Fruit fly (Drosophila melanogaster) whole organism, prepupa: ENCODE measurements around the gene Rsph1.
A peak's percentile ranks its signal among the peaks of the same experiment; 100 is the strongest.

Experiments
- Blimp-1 ChIP-seq: fragments of 200-800 bp; sonication (Bioruptor generic); optimal IDR thresholded peaks from 3 replicates; lab custom pipeline; 2017; ENCODE audit warnings: missing biosample characterization, missing genetic modification characterization, mild to moderate bottlenecking, moderate library complexity, missing genetic modification reagents
- CG10631 ChIP-seq: fragments of 200-800 bp; sonication (Bioruptor generic); optimal IDR thresholded peaks from 2 replicates; lab custom pipeline; 2016; ENCODE audit warnings: missing biosample characterization, missing genetic modification characterization
- CG10669 ChIP-seq: fragments of 200-800 bp; sonication (Bioruptor generic); optimal IDR thresholded peaks from 3 replicates; lab custom pipeline; 2018; ENCODE audit warnings: missing biosample characterization, mild to moderate bottlenecking, missing genetic modification characterization, moderate library complexity
- CG11294 ChIP-seq: fragments of 200-800 bp; sonication (Bioruptor generic); IDR thresholded peaks from 2 replicates; pipeline ENCODE4 v1.3.6; 2022; ENCODE audit warnings: missing biosample characterization, missing genetic modification characterization
- CG11902 ChIP-seq: fragments of 200-800 bp; sonication (Bioruptor generic); optimal IDR thresholded peaks from 3 replicates; lab custom pipeline; 2016; ENCODE audit warnings: missing biosample characterization, missing genetic modification characterization
- CG15336 ChIP-seq: fragments of 200-800 bp; sonication (Bioruptor generic); IDR thresholded peaks from 2 replicates; pipeline ENCODE4 v1.3.6; 2022; ENCODE audit warnings: missing biosample characterization, missing genetic modification characterization
- CG1621 ChIP-seq: fragments of 200-800 bp; sonication (Bioruptor generic); optimal IDR thresholded peaks from 3 replicates; lab custom pipeline; 2018; ENCODE audit warnings: missing biosample characterization, mild to moderate bottlenecking, missing genetic modification characterization
- CG16779 ChIP-seq: fragments of 200-800 bp; sonication (Bioruptor generic); optimal IDR thresholded peaks from 3 replicates; lab custom pipeline; 2017; ENCODE audit warnings: missing biosample characterization, mild to moderate bottlenecking, missing genetic modification characterization
- CG3032 ChIP-seq: fragments of 200-800 bp; optimal IDR thresholded peaks from 2 replicates; lab custom pipeline; 2019; ENCODE audit warnings: missing biosample characterization, mild to moderate bottlenecking, missing genetic modification characterization, moderate library complexity
- CG31627 ChIP-seq: fragments of 200-800 bp; sonication (Bioruptor generic); optimal IDR thresholded peaks from 3 replicates; lab custom pipeline; 2016; ENCODE audit warnings: missing biosample characterization, missing genetic modification characterization
- CG32006 ChIP-seq: fragments of 200-800 bp; sonication (Bioruptor generic); optimal IDR thresholded peaks from 3 replicates; lab custom pipeline; 2017; ENCODE audit warnings: missing biosample characterization, mild to moderate bottlenecking, missing genetic modification characterization
- CG34406 ChIP-seq: fragments of 200-800 bp; sonication (Bioruptor generic); optimal IDR thresholded peaks from 3 replicates; lab custom pipeline; 2016; ENCODE audit warnings: missing biosample characterization, missing genetic modification characterization
- CG3919 ChIP-seq: fragments of 200-800 bp; sonication (Bioruptor generic); optimal IDR thresholded peaks from 3 replicates; lab custom pipeline; 2016; ENCODE audit warnings: missing biosample characterization, missing genetic modification characterization
- CG6808 ChIP-seq: fragments of 200-800 bp; sonication (Bioruptor generic); optimal IDR thresholded peaks from 3 replicates; lab custom pipeline; 2017; ENCODE audit warnings: missing biosample characterization, missing genetic modification characterization, mild to moderate bottlenecking, moderate library complexity, missing genetic modification reagents
- CG6854 ChIP-seq: fragments of 200-800 bp; sonication (Bioruptor generic); optimal IDR thresholded peaks from 2 replicates; lab custom pipeline; 2017; ENCODE audit warnings: missing biosample characterization, mild to moderate bottlenecking, missing genetic modification characterization
- CG7368 ChIP-seq: fragments of 200-800 bp; sonication (Bioruptor generic); optimal IDR thresholded peaks from 3 replicates; lab custom pipeline; 2016; ENCODE audit warnings: missing biosample characterization, missing genetic modification characterization
- CG8119 ChIP-seq: fragments of 200-800 bp; sonication (Bioruptor generic); IDR thresholded peaks from 3 replicates; pipeline ENCODE4 v1.3.6; 2022; ENCODE audit warnings: missing biosample characterization, missing genetic modification characterization
- CG8319 ChIP-seq: fragments of 200-800 bp; sonication (Bioruptor generic); optimal IDR thresholded peaks from 3 replicates; lab custom pipeline; 2016; ENCODE audit warnings: missing biosample characterization, missing genetic modification characterization
- CG8632 ChIP-seq: fragments of 200-800 bp; sonication (Bioruptor generic); optimal IDR thresholded peaks from 3 replicates; lab custom pipeline; 2016; ENCODE audit warnings: missing biosample characterization, missing genetic modification characterization
- CG9139 ChIP-seq: fragments of 200-800 bp; sonication (Bioruptor generic); optimal IDR thresholded peaks from 3 replicates; lab custom pipeline; 2017; ENCODE audit warnings: missing biosample characterization, mild to moderate bottlenecking, missing genetic modification characterization
- Eip78C ChIP-seq: fragments of 200-800 bp; sonication (Bioruptor generic); peaks from one replicate; lab custom pipeline; 2016; ENCODE audit warnings: missing biosample characterization, missing genetic modification characterization
- Eip93F ChIP-seq: fragments of 200-800 bp; sonication (Bioruptor generic); optimal IDR thresholded peaks from 2 replicates; lab custom pipeline; 2016; ENCODE audit warnings: missing biosample characterization, mild to moderate bottlenecking, missing genetic modification characterization
- Ets21C ChIP-seq: fragments of 200-800 bp; sonication (Bioruptor generic); optimal IDR thresholded peaks from 3 replicates; lab custom pipeline; 2016; ENCODE audit warnings: missing biosample characterization, missing genetic modification characterization
- Ets96B ChIP-seq: fragments of 200-800 bp; optimal IDR thresholded peaks from 2 replicates; lab custom pipeline; 2019; ENCODE audit warnings: missing biosample characterization, mild to moderate bottlenecking, missing genetic modification characterization, moderate library complexity
- Gug ChIP-seq: fragments of 200-800 bp; sonication (Bioruptor generic); IDR thresholded peaks from 2 replicates; pipeline ENCODE4 v1.3.6; 2022; ENCODE audit warnings: missing biosample characterization, missing genetic modification characterization
- Hr38 ChIP-seq: sonication (Bioruptor generic); optimal IDR thresholded peaks from 2 replicates; lab custom pipeline; 2016; ENCODE audit warnings: missing biosample characterization, missing genetic modification characterization
- Hr39 ChIP-seq: fragments of 200-800 bp; sonication (Bioruptor generic); optimal IDR thresholded peaks from 2 replicates; lab custom pipeline; 2016; ENCODE audit warnings: missing biosample characterization, missing genetic modification characterization
- Hr4 ChIP-seq: fragments of 200-800 bp; sonication (Bioruptor generic); optimal IDR thresholded peaks from 3 replicates; lab custom pipeline; 2016; ENCODE audit warnings: missing biosample characterization, missing genetic modification characterization
- Lpt ChIP-seq: fragments of 200-800 bp; sonication (Bioruptor generic); optimal IDR thresholded peaks from 3 replicates; lab custom pipeline; 2016; ENCODE audit warnings: missing biosample characterization, missing genetic modification characterization
- Met ChIP-seq: fragments of 200-800 bp; sonication (Bioruptor generic); optimal IDR thresholded peaks from 3 replicates; lab custom pipeline; 2016; ENCODE audit warnings: missing biosample characterization, missing genetic modification characterization
- Smox ChIP-seq: fragments of 200-800 bp; sonication (Bioruptor generic); optimal IDR thresholded peaks from 3 replicates; lab custom pipeline; 2016; ENCODE audit warnings: missing biosample characterization, missing genetic modification characterization
- Sox14 ChIP-seq: fragments of 200-800 bp; sonication (Bioruptor generic); optimal IDR thresholded peaks from 3 replicates; lab custom pipeline; 2016; ENCODE audit warnings: missing biosample characterization, missing genetic modification characterization
- Sox15 ChIP-seq: fragments of 200-800 bp; sonication (Bioruptor generic); optimal IDR thresholded peaks from 3 replicates; lab custom pipeline; 2016; ENCODE audit warnings: missing biosample characterization, missing genetic modification characterization
- achi ChIP-seq: fragments of 200-800 bp; sonication (Bioruptor generic); optimal IDR thresholded peaks from 3 replicates; lab custom pipeline; 2016; ENCODE audit warnings: missing biosample characterization, missing genetic modification characterization
- cyc ChIP-seq: fragments of 200-800 bp; sonication (Bioruptor generic); optimal IDR thresholded peaks from 3 replicates; lab custom pipeline; 2016; ENCODE audit warnings: missing biosample characterization, missing genetic modification characterization
- dac ChIP-seq: fragments of 200-800 bp; sonication (Bioruptor generic); optimal IDR thresholded peaks from 2 replicates; lab custom pipeline; 2017; ENCODE audit warnings: missing biosample characterization, mild to moderate bottlenecking, missing genetic modification characterization
- eg ChIP-seq: fragments of 200-800 bp; sonication (Bioruptor generic); IDR thresholded peaks from 3 replicates; pipeline ENCODE4 v1.3.6; 2022; ENCODE audit warnings: missing biosample characterization, missing genetic modification characterization
- esn ChIP-seq: fragments of 200-800 bp; sonication (Bioruptor generic); optimal IDR thresholded peaks from 2 replicates; lab custom pipeline; 2016; ENCODE audit warnings: missing biosample characterization, mild to moderate bottlenecking, missing genetic modification characterization, moderate library complexity
- fd85E ChIP-seq: fragments of 200-800 bp; sonication (Bioruptor generic); optimal IDR thresholded peaks from 3 replicates; lab custom pipeline; 2016; ENCODE audit warnings: missing biosample characterization, missing genetic modification characterization
- fkh ChIP-seq: fragments of 200-800 bp; sonication (Bioruptor generic); optimal IDR thresholded peaks from 3 replicates; lab custom pipeline; 2017; ENCODE audit warnings: missing biosample characterization, mild to moderate bottlenecking, missing genetic modification characterization, moderate library complexity
- net ChIP-seq: fragments of 200-800 bp; sonication (Bioruptor generic); optimal IDR thresholded peaks from 3 replicates; lab custom pipeline; 2016; ENCODE audit warnings: missing biosample characterization, missing genetic modification characterization
- salr ChIP-seq, 2 experiments: fragments of 200-800 bp; sonication (Bioruptor generic); optimal IDR thresholded peaks; 3 replicates each; lab custom pipeline; 2016 to 2018; ENCODE audit warnings: missing biosample characterization in 2 of 2, missing genetic modification characterization in 2 of 2, mild to moderate bottlenecking in 1 of 2
- vri ChIP-seq: fragments of 200-800 bp; sonication (Bioruptor generic); optimal IDR thresholded peaks from 3 replicates; lab custom pipeline; 2016; ENCODE audit warnings: missing biosample characterization, mild to moderate bottlenecking, missing genetic modification characterization

Rsph1 gene

dm6 chr2L:13164994-13165801 lies 18.1 kb upstream of the Rsph1 start, which contains the start of gene Sirt1 (continued):
- TF ChIP-seq CG3032 (peak; percentile 87), CG9139 (no peak), Sox14 (GFP tag; lab: Kevin White, UChicago) (peak; percentile 74), CG8119 (GFP tag; lab: Robert Waterston, UW) (peak; percentile 78), salr (GFP tag; optimal IDR thresholded peaks at IDR 0.05; lab: Kevin White, UChicago) (peak; percentile 6 to 92), Ets96B (tag; lab: Kevin White, UChicago) (peak; percentile 87), CG32006 (GFP tag; lab: Kevin White, UChicago) (peak; percentile 90), cyc (GFP tag; lab: Kevin White, UChicago) (peak; percentile 81), CG10669 (GFP tag; lab: Kevin White, UChicago) (peak; percentile 76), Hr4 (GFP tag; lab: Kevin White, UChicago) (peak; percentile 87), CG16779 (peak; percentile 4), CG11902 (GFP tag; lab: Kevin White, UChicago) (peak; percentile 76), dac (GFP tag; lab: Kevin White, UChicago) (no peak), CG6854 (GFP tag; lab: Kevin White, UChicago) (peak; percentile 75), eg (peak; percentile 61; the same call in 2 of the 3 replicates), Lpt (GFP tag; lab: Kevin White, UChicago) (peak; percentile 60), CG6808 (peak; percentile 78), CG8632 (GFP tag; lab: Kevin White, UChicago) (peak; percentile 87), CG1621 (tag; lab: Kevin White, UChicago) (peak; percentile 41), CG8319 (GFP tag; lab: Kevin White, UChicago) (no peak), CG3919 (GFP tag; lab: Kevin White, UChicago) (peak; percentile 81), vri (no peak), CG10631 (GFP tag; lab: Kevin White, UChicago) (peak; percentile 92), Hr39 (peak; percentile 85), CG11294 (peak; percentile 63; the same call in 1 of the 2 replicates), CG31627 (peak; percentile 86), CG34406 (peak; percentile 87), Smox (GFP tag; lab: Kevin White, UChicago) (peak; percentile 83), esn (GFP tag; lab: Kevin White, UChicago) (peak; percentile 85), Blimp-1 (GFP tag; lab: Kevin White, UChicago) (peak; percentile 78), Hr38 (GFP tag; lab: Kevin White, UChicago) (no peak), CG15336 (peak; percentile 82), Gug (GFP tag; lab: Robert Waterston, UW) (no peak; the same call in none of the 2 replicates), fkh (GFP tag; lab: Kevin White, UChicago) (peak; percentile 39), Sox15 (GFP tag; lab: Kevin White, UChicago) (peak; percentile 88), Eip93F (peak; percentile 26), Ets21C (peak; percentile 65), net (GFP tag; lab: Kevin White, UChicago) (peak; percentile 81), achi (peak; percentile 84), Eip78C (GFP tag; lab: Kevin White, UChicago) (peak; percentile 90)

- TF ChIP-seq CG16779 (no peak), Met (GFP tag; lab: Kevin White, UChicago) (no peak), CG6854 (GFP tag; lab: Kevin White, UChicago) (peak; percentile 22), cyc (GFP tag; lab: Kevin White, UChicago) (no peak), CG34406 (no peak), CG7368 (GFP tag; lab: Kevin White, UChicago) (no peak), fd85E (GFP tag; lab: Kevin White, UChicago) (peak; percentile 25)
Measured at dm6 chr2L:13165802-13166347, 17.4 kb upstream of the Rsph1 start, which contains the start of gene DnaJ-H. Gene DnaJ-H (minus strand): TSS chr2L:13166072.
